Worm (Caenorhabditis elegans): ENCODE results near the gene snf-9.
"Not testable (repeated sequence)": the region's sequence is repeated elsewhere in the genome, so short reads cannot be mapped to it uniquely, and the experiment has no call there.

Gene snf-9

ce11 chrIV:17293068-17293467, 18.9 kb upstream of the snf-9 start:
- TF ChIP-seq dao-5 (tag; optimal IDR thresholded peaks at IDR 0.05) = no peak
- TF ChIP-seq him-1 (tag; optimal IDR thresholded peaks at IDR 0.05) = no peak
- no peak for TF ChIP-seq W03F9.2 (tag; optimal IDR thresholded peaks at IDR 0.05)

ce11 chrIV:17293679-17294078, 18.3 kb upstream of the snf-9 start:
- TF ChIP-seq W03F9.2 (tag; optimal IDR thresholded peaks at IDR 0.05) = no peak

ce11 chrIV:17294489-17294888, 17.5 kb upstream of the snf-9 start, which contains the start of gene T28F3.5:
Gene T28F3.5 (plus strand): TSS chrIV:17294789.
- no peak for TF ChIP-seq W03F9.2 (tag; optimal IDR thresholded peaks at IDR 0.05)
- TF ChIP-seq him-1 (tag; optimal IDR thresholded peaks at IDR 0.05) = no peak
- TF ChIP-seq dao-5 (tag; optimal IDR thresholded peaks at IDR 0.05) = no peak

- TF ChIP-seq W03F9.2 (tag; optimal IDR thresholded peaks at IDR 0.05) (no peak), him-1 (tag; optimal IDR thresholded peaks at IDR 0.05) (no peak), dao-5 (tag; optimal IDR thresholded peaks at IDR 0.05) (no peak)
Measured at ce11 chrIV:17301933-17302332, 10.0 kb upstream of the snf-9 start, which contains the start of gene ifta-2. Gene ifta-2 (minus strand): TSS chrIV:17302033.

- TF ChIP-seq dao-5, him-1, W03F9.2 (tag; optimal IDR thresholded peaks at IDR 0.05): not testable (repeated sequence)
Measured at ce11 chrIV:17307223-17307622, 4.7 kb upstream of the snf-9 start, which contains the start of gene T28F3.8. Gene T28F3.8 (minus strand): TSS chrIV:17307323.

- TF ChIP-seq W03F9.2 (tag; optimal IDR thresholded peaks at IDR 0.05) (no peak), him-1 (tag; optimal IDR thresholded peaks at IDR 0.05) (no peak), dao-5 (tag; optimal IDR thresholded peaks at IDR 0.05) (no peak)
Measured at ce11 chrIV:17308211-17308610, 3.7 kb upstream of the snf-9 start, which contains the start of gene T28F3.9. Gene T28F3.9 (plus strand): TSS chrIV:17308511.

ce11 chrIV:17316398-17316797, 4.5 kb downstream of the snf-9 start, which contains the start of gene C49C3.20:
Gene C49C3.20 (minus strand): TSS chrIV:17316498.
- TF ChIP-seq him-1 (tag; optimal IDR thresholded peaks at IDR 0.05) (no peak), dao-5 (tag; optimal IDR thresholded peaks at IDR 0.05) (no peak), W03F9.2 (tag; optimal IDR thresholded peaks at IDR 0.05) (no peak)

- TF ChIP-seq him-1 (tag; optimal IDR thresholded peaks at IDR 0.05) (no peak), W03F9.2 (tag; optimal IDR thresholded peaks at IDR 0.05) (no peak), dao-5 (tag; optimal IDR thresholded peaks at IDR 0.05) (no peak)
Measured at ce11 chrIV:17320445-17320844, 8.5 kb downstream of the snf-9 start, which contains the start of gene C49C3.4. Gene C49C3.4 (plus strand): TSS chrIV:17320795.

- TF ChIP-seq W03F9.2 (tag; optimal IDR thresholded peaks at IDR 0.05) (no peak), him-1 (tag; optimal IDR thresholded peaks at IDR 0.05) (no peak)
Measured at ce11 chrIV:17328834-17329233, 16.9 kb downstream of the snf-9 start, which contains the start of gene ceh-88. Gene ceh-88 (plus strand): TSS chrIV:17329188.

- no peak for TF ChIP-seq him-1 (tag; optimal IDR thresholded peaks at IDR 0.05)
- no peak for TF ChIP-seq dao-5 (tag; optimal IDR thresholded peaks at IDR 0.05)
- no peak for TF ChIP-seq W03F9.2 (tag; optimal IDR thresholded peaks at IDR 0.05)
Measured at ce11 chrIV:17331100-17331577, 19.2 kb downstream of the snf-9 start, which contains the start of gene C49C3.6. Gene C49C3.6 (plus strand): TSS chrIV:17331527.

- TF ChIP-seq dao-5 (tag; optimal IDR thresholded peaks at IDR 0.05) (no peak), W03F9.2 (tag; optimal IDR thresholded peaks at IDR 0.05) (no peak), him-1 (tag; optimal IDR thresholded peaks at IDR 0.05) (no peak)
Measured at ce11 chrIV:17332261-17332660, 20.3 kb downstream of the snf-9 start, which contains the start of gene C49C3.7. Gene C49C3.7 (plus strand): TSS chrIV:17332561.

- TF ChIP-seq dao-5 (tag; optimal IDR thresholded peaks at IDR 0.05) (no peak), W03F9.2 (tag; optimal IDR thresholded peaks at IDR 0.05) (no peak), him-1 (tag; optimal IDR thresholded peaks at IDR 0.05) (no peak)
Measured at ce11 chrIV:17333542-17334281, 21.8 kb downstream of the snf-9 start, which contains the start of gene C49C3.15. Gene C49C3.15 (plus strand): TSS chrIV:17334231.

ce11 chrIV:17335031-17335430, 23.1 kb downstream of the snf-9 start, which contains the start of gene C49C3.8:
Gene C49C3.8 (plus strand): TSS chrIV:17335203.
- no peak for TF ChIP-seq W03F9.2 (tag; optimal IDR thresholded peaks at IDR 0.05)
- TF ChIP-seq dao-5 (tag; optimal IDR thresholded peaks at IDR 0.05) = no peak
- no peak for TF ChIP-seq him-1 (tag; optimal IDR thresholded peaks at IDR 0.05)

ce11 chrIV:17338920-17339510, 27.1 kb downstream of the snf-9 start, which contains the start of gene C49C3.10:
Gene C49C3.10 (minus strand): TSS chrIV:17338970.
- TF ChIP-seq him-1 (tag; optimal IDR thresholded peaks at IDR 0.05) (no peak), W03F9.2 (tag; optimal IDR thresholded peaks at IDR 0.05) (no peak)
